Worm (Caenorhabditis elegans) whole organism, young adult: Measurements from ENCODE around the gene C02F12.8.

ENCODE experiments used
- ZK185.1 ChIP-seq: sonication (generic microtip); optimal IDR thresholded peaks from 2 replicates; lab custom pipeline; 2016; ENCODE audit warnings: mild to moderate bottlenecking, missing genetic modification characterization, missing compliant biosample characterization; ENCODE audit not compliant: poor library complexity, severe bottlenecking
- bed-2 ChIP-seq: fragments of 200-800 bp; sonication (Bioruptor generic); IDR thresholded peaks from 2 replicates; pipeline ENCODE4 v1.3.6; 2022; ENCODE audit warnings: missing genetic modification reagents, missing genetic modification characterization, missing compliant biosample characterization
- madf-6 ChIP-seq: fragments of 200-800 bp; sonication (Bioruptor generic); IDR thresholded peaks from 2 replicates; pipeline ENCODE4 v1.3.6; 2022; ENCODE audit warnings: missing genetic modification reagents, missing genetic modification characterization, missing compliant biosample characterization
- nhr-27 ChIP-seq: fragments of 200-800 bp; sonication (Bioruptor generic); optimal IDR thresholded peaks from 2 replicates; lab custom pipeline; 2018; ENCODE audit warnings: mild to moderate bottlenecking, missing genetic modification characterization, moderate library complexity, missing compliant biosample characterization
- unc-62 ChIP-seq: fragments of 150-350 bp; optimal IDR thresholded peaks from 2 replicates; lab custom pipeline; 2014; ENCODE audit warnings: missing biosample characterization, missing genetic modification reagents, missing genetic modification characterization
- ztf-25 ChIP-seq: fragments of 200-800 bp; sonication (Bioruptor generic); IDR thresholded peaks from 2 replicates; pipeline ENCODE4 v1.3.6; 2022; ENCODE audit warnings: missing genetic modification reagents, missing genetic modification characterization, missing compliant biosample characterization

- TF ChIP-seq nhr-27 (tag; lab: Kevin White, UChicago) (no peak), bed-2 (no peak), ZK185.1 (tag; lab: Kevin White, UChicago) (peak; percentile 81), unc-62 (GFP tag; lab: Kevin White, UChicago) (no peak), madf-6 (GFP tag; lab: Robert Waterston, UW) (peak; percentile 49; the same call in 1 of the 2 replicates), ztf-25 (GFP tag; lab: Robert Waterston, UW) (0 out of 2 replicates have a peak, but pooled peaks have one; percentile 73)
Observed at ce11 chrX:3697623-3698022, 4.6 kb upstream of the C02F12.8 start.
